Worm (Caenorhabditis elegans): ENCODE results near the gene slc-36.1.

Gene slc-36.1

DNA sequence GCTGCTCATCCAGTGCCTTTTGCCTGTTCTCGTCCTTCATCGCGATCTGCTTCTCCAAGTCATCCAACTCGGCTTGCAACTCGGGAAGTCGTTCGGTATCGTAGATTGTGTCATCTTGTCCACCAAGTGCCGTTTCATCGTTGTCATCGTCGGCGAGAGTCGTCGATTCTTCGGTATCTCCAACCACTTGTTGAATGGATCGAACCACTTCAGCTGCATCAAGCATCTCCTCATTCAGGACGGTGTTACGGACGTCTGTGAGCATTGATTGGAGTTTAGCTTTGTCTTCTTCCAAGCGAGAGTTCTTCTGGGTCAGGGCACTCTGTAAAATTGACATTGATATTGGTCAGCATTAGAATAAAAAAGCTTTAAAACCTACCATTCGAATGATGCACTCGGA is 1.8 kb upstream of the slc-36.1 start:
- no peak for TF ChIP-seq T23F11.4 (GFP tag; optimal IDR thresholded peaks at IDR 0.05)
- TF ChIP-seq che-1 (tag; optimal IDR thresholded peaks at IDR 0.05) = no peak
- TF ChIP-seq ceh-14 (tag; optimal IDR thresholded peaks at IDR 0.05) = no peak
- no peak for TF ChIP-seq unc-86 (tag; optimal IDR thresholded peaks at IDR 0.05)
- no peak for TF ChIP-seq dve-1 (tag; optimal IDR thresholded peaks at IDR 0.05)
- no peak for TF ChIP-seq dmd-4 (tag; optimal IDR thresholded peaks at IDR 0.05; ENCODE audit: borderline replicate concordance)
- TF ChIP-seq K09A11.1 (tag; optimal IDR thresholded peaks at IDR 0.05; ENCODE audit: insufficient read depth) = no peak
- TF ChIP-seq hlh-13 (GFP tag; optimal IDR thresholded peaks at IDR 0.05) = no peak
- TF ChIP-seq ceh-9 (tag; optimal IDR thresholded peaks at IDR 0.05) = no peak
- no peak for TF ChIP-seq tbx-2 (tag; optimal IDR thresholded peaks at IDR 0.05)
- no peak for TF ChIP-seq nhr-11 (tag; optimal IDR thresholded peaks at IDR 0.05)
- TF ChIP-seq pax-1 (tag; optimal IDR thresholded peaks at IDR 0.05) = no peak
- TF ChIP-seq hlh-6 (tag; optimal IDR thresholded peaks at IDR 0.05) = no peak
- no peak for TF ChIP-seq sdc-2 (tag; optimal IDR thresholded peaks at IDR 0.05)
- no peak for TF ChIP-seq ceh-31 (tag; optimal IDR thresholded peaks at IDR 0.05)

DNA sequence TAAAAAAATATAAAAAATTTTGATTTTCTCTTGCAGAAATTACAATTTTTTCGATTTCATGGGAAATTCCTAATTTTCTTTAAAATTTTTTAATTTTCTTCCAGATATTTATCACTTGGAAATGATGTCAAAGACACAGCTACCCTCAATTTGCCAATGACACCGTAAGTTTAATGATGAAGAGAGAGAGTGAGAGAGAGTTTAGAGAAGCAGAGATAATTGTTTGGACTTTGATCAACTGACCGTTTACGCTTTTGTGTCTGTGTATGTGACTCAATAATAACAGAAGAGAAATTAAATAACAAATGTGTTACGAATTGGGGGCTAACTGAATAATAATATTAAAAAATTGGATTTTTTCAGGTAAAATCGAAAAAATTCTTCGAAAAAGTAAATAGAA is 3.2 kb downstream of the slc-36.1 start:
- TF ChIP-seq nhr-232 (tag; optimal IDR thresholded peaks at IDR 0.05) = no peak
- no peak for TF ChIP-seq npax-4 (tag; optimal IDR thresholded peaks at IDR 0.05)
- TF ChIP-seq elt-2 (tag; optimal IDR thresholded peaks at IDR 0.05) = no peak
- TF ChIP-seq elt-4 (tag; optimal IDR thresholded peaks at IDR 0.05) = no peak
- no peak for TF ChIP-seq hlh-13 (GFP tag; optimal IDR thresholded peaks at IDR 0.05)
- TF ChIP-seq che-1 (tag; optimal IDR thresholded peaks at IDR 0.05) = no peak
- no peak for TF ChIP-seq hlh-30 (tag; optimal IDR thresholded peaks at IDR 0.05; ENCODE audit: insufficient read depth)
- TF ChIP-seq ceh-48 (tag; optimal IDR thresholded peaks at IDR 0.05) = no peak
- TF ChIP-seq pha-2 (tag; optimal IDR thresholded peaks at IDR 0.05) = no peak
- TF ChIP-seq T23F11.4 (GFP tag; optimal IDR thresholded peaks at IDR 0.05) = no peak

DNA sequence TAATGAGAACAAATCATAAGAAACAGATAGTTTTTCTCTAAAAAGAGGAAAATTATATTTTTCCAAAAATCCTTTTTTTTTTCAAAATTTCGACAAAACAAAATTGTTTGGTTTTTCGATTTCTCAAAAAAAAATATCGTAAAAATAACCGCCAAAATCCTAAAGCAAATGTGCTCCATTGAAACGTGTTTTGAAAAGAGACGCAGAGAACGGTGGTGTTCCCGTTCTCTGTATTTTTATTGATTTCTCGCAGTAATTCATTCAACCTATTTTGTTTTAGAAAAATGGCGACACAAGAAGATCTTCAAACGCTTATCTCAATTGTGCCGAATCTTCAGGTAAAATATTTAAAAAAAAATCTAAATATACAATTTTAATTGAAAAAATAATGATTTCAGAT is 6.5 kb downstream of the slc-36.1 start, which contains the start of gene Y43F4B.10:
Y43F4B.10 (plus strand) TSS at position 281 of the 400 bp plus-strand sequence.
- no peak for TF ChIP-seq ahr-1 (tag; optimal IDR thresholded peaks at IDR 0.05)
- TF ChIP-seq pax-1 (tag; optimal IDR thresholded peaks at IDR 0.05) = peak; percentile 40
- TF ChIP-seq unc-55 (GFP tag; optimal IDR thresholded peaks at IDR 0.05) = no peak
- TF ChIP-seq ama-1 (optimal IDR thresholded peaks at IDR 0.05) = no peak
- no peak for TF ChIP-seq dmd-4 (tag; optimal IDR thresholded peaks at IDR 0.05; ENCODE audit: borderline replicate concordance)
- TF ChIP-seq lin-11 (tag; optimal IDR thresholded peaks at IDR 0.05) = no peak
- no peak for TF ChIP-seq pha-2 (tag; optimal IDR thresholded peaks at IDR 0.05)
- no peak for TF ChIP-seq fkh-10 (GFP tag; optimal IDR thresholded peaks at IDR 0.05)
- peak; percentile 77 for TF ChIP-seq ceh-48 (tag; optimal IDR thresholded peaks at IDR 0.05)
- no peak for TF ChIP-seq C38D4.7 (GFP tag; optimal IDR thresholded peaks at IDR 0.05)
- TF ChIP-seq madf-2 (tag; optimal IDR thresholded peaks at IDR 0.05) = no peak
- TF ChIP-seq ceh-30 (tag; optimal IDR thresholded peaks at IDR 0.05) = no peak
- peak; percentile 10 for TF ChIP-seq nfya-1 (tag; optimal IDR thresholded peaks at IDR 0.05)

DNA sequence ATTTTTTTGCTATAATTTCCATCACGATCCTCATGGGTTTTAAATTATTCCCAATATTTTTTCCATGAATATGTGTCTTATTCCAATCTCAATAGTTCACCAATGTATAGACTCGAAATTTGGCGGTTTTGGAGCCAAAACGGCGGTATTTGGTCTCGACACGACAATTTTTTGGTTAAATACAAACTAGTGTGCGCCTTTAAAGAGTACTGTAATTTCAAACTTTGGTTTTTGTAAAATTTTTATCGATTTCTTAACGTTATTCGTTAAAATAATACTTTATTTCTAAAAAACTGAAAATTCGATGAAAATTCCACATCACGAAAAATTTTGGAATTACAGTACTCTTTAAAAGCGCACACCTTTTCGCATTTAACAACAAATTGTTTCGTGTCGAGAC is 7.3 kb downstream of the slc-36.1 start:
- no peak for TF ChIP-seq unc-3 (GFP tag; conservative IDR thresholded peaks at IDR 0.05)
- TF ChIP-seq unc-3 (tag; optimal IDR thresholded peaks at IDR 0.05) = no peak
- no peak for TF ChIP-seq Y22D7AL.16 (tag; optimal IDR thresholded peaks at IDR 0.05)
- TF ChIP-seq K09A11.1 (tag; optimal IDR thresholded peaks at IDR 0.05; ENCODE audit: insufficient read depth) = no peak
- TF ChIP-seq F13H6.1 (tag; optimal IDR thresholded peaks at IDR 0.05) = no peak
- no peak for TF ChIP-seq unc-55 (GFP tag; optimal IDR thresholded peaks at IDR 0.05)
- TF ChIP-seq pros-1 (tag; optimal IDR thresholded peaks at IDR 0.05) = no peak
- TF ChIP-seq hlh-13 (GFP tag; optimal IDR thresholded peaks at IDR 0.05) = no peak
- no peak for TF ChIP-seq ceh-24 (tag; optimal IDR thresholded peaks at IDR 0.05)
- TF ChIP-seq ztf-16 (tag; optimal IDR thresholded peaks at IDR 0.05) = no peak
- no peak for TF ChIP-seq C08G9.2 (tag; optimal IDR thresholded peaks at IDR 0.05)
- no peak for TF ChIP-seq rnt-1 (tag; optimal IDR thresholded peaks at IDR 0.05)
- TF ChIP-seq unc-42 (tag; optimal IDR thresholded peaks at IDR 0.05) = no peak
- no peak for TF ChIP-seq pax-1 (tag; optimal IDR thresholded peaks at IDR 0.05)
- TF ChIP-seq pqm-1 (tag; optimal IDR thresholded peaks at IDR 0.05) = no peak
- no peak for TF ChIP-seq che-1 (tag; optimal IDR thresholded peaks at IDR 0.05)
- TF ChIP-seq eyg-1 (tag; optimal IDR thresholded peaks at IDR 0.05) = no peak
- no peak for TF ChIP-seq ceh-22 (tag; optimal IDR thresholded peaks at IDR 0.05)
- no peak for TF ChIP-seq ceh-45 (GFP tag; IDR thresholded peaks at IDR 0.05)
- TF ChIP-seq ceh-19 (GFP tag; optimal IDR thresholded peaks at IDR 0.05) = no peak
- TF ChIP-seq ref-2 (tag; optimal IDR thresholded peaks at IDR 0.05) = no peak

All from whole organism, late embryonic.